Fruit fly (Drosophila melanogaster): ENCODE data around the gene Wnk.

The Wnk gene

dm6 chr3L:21507354-21507928, 47.3 kb downstream of the Wnk start, which contains the start of the genes Glg1 and M6 (continued):
- TF ChIP-seq CG8944 (GFP tag; optimal IDR thresholded peaks at IDR 0.05) (peak; percentile 58), CG15479 (GFP tag; optimal IDR thresholded peaks at IDR 0.05) (no peak), CG8089 (GFP tag; optimal IDR thresholded peaks at IDR 0.05) (peak; percentile 17), bbx (GFP tag; IDR thresholded peaks at IDR 0.05; ENCODE audit: partially characterized antibody) (peak; percentile 93), sima (GFP tag; optimal IDR thresholded peaks at IDR 0.05) (no peak), CG7372 (GFP tag; IDR thresholded peaks at IDR 0.05) (peak; percentile 54; the same call in 1 of the 2 replicates), CG7271 (tag; optimal IDR thresholded peaks at IDR 0.05) (no peak), CG11093 (GFP tag; IDR thresholded peaks at IDR 0.05) (no peak), CG34422 (GFP tag; IDR thresholded peaks at IDR 0.05) (no peak; the same call in 2 of the 3 replicates), H2.0 (GFP tag; IDR thresholded peaks at IDR 0.05) (peak; percentile 46), hth (optimal IDR thresholded peaks at IDR 0.05) (no peak), ase (GFP tag; IDR thresholded peaks at IDR 0.05) (peak; percentile 57; the same call in 2 of the 3 replicates), luna (GFP tag; optimal IDR thresholded peaks at IDR 0.05) (no peak), CG11456 (GFP tag; IDR thresholded peaks at IDR 0.05) (peak; percentile 71; the same call in 1 of the 3 replicates), CG3847 (GFP tag; IDR thresholded peaks at IDR 0.05) (peak; percentile 73), stc (GFP tag; IDR thresholded peaks at IDR 0.05) (no peak), al (GFP tag; IDR thresholded peaks at IDR 0.05) (peak; percentile 46; the same call in 1 of the 2 replicates), wdn (GFP tag; IDR thresholded peaks at IDR 0.05) (peak; percentile 48; the same call in 1 of the 2 replicates), gce (GFP tag; IDR thresholded peaks at IDR 0.05) (no peak), CG17802 (tag; optimal IDR thresholded peaks at IDR 0.05) (peak; percentile 18), Sry-β (GFP tag; optimal IDR thresholded peaks at IDR 0.05) (peak; percentile 74), fd3F (GFP tag; optimal IDR thresholded peaks at IDR 0.05) (peak; percentile 38), CG13123 (GFP tag; optimal IDR thresholded peaks at IDR 0.05) (no peak), CG11247 (GFP tag; IDR thresholded peaks at IDR 0.05) (no peak), Asciz (GFP tag; optimal IDR thresholded peaks at IDR 0.05) (peak; percentile 39), CG15269 (tag; optimal IDR thresholded peaks at IDR 0.05) (peak; percentile 74), vnd (GFP tag; IDR thresholded peaks at IDR 0.05; ENCODE audit: partially characterized antibody) (peak; percentile 93), CG17568 (GFP tag; optimal IDR thresholded peaks at IDR 0.05) (no peak), CG1832 (GFP tag; optimal IDR thresholded peaks at IDR 0.05) (no peak), chn (GFP tag; optimal IDR thresholded peaks at IDR 0.05) (peak; percentile 68), CG3065 (GFP tag; optimal IDR thresholded peaks at IDR 0.05) (no peak), Dp (GFP tag; optimal IDR thresholded peaks at IDR 0.05) (peak; percentile 33), Sox100B (GFP tag; optimal IDR thresholded peaks at IDR 0.05) (peak; percentile 42), ac (GFP tag; optimal IDR thresholded peaks at IDR 0.05) (no peak), CG6272 (GFP tag; IDR thresholded peaks at IDR 0.05) (peak; percentile 30; the same call in 1 of the 2 replicates), CG11085 (GFP tag; IDR thresholded peaks at IDR 0.05) (peak; percentile 36; the same call in 1 of the 2 replicates), prd (optimal IDR thresholded peaks at IDR 0.05) (no peak), prd (GFP tag; IDR thresholded peaks at IDR 0.05) (peak; percentile 72), CG43689 (GFP tag; IDR thresholded peaks at IDR 0.05) (no peak), CG4424 (GFP tag; optimal IDR thresholded peaks at IDR 0.05) (peak; percentile 71), ro (GFP tag; IDR thresholded peaks at IDR 0.05) (no peak), tna (GFP tag; IDR thresholded peaks at IDR 0.05; ENCODE audit: partially characterized antibody) (peak; percentile 94), CG12299 (tag; optimal IDR thresholded peaks at IDR 0.05) (no peak), CG4328 (GFP tag; optimal IDR thresholded peaks at IDR 0.05) (peak; percentile 29), CG10462 (GFP tag; optimal IDR thresholded peaks at IDR 0.05) (peak; percentile 38), CG13424 (tag; optimal IDR thresholded peaks at IDR 0.05) (peak; percentile 74), CTCF (GFP tag; optimal IDR thresholded peaks at IDR 0.05) (peak; percentile 63), CG14710 (tag; optimal IDR thresholded peaks at IDR 0.05) (peak; percentile 83), Optix (GFP tag; IDR thresholded peaks at IDR 0.05) (no peak), HLH4C (GFP tag; IDR thresholded peaks at IDR 0.05; ENCODE audit: partially characterized antibody) (peak; percentile 93), ab (GFP tag; optimal IDR thresholded peaks at IDR 0.05) (peak; percentile 13)
